Worm (Caenorhabditis elegans) whole organism, late embryonic: Measurements from ENCODE around the gene Y49A3A.3.

Experiments used
- C08G9.2 ChIP-seq: sonication (generic microtip); optimal IDR thresholded peaks from 2 replicates; lab custom pipeline; 2016; ENCODE audit warnings: mild to moderate bottlenecking, missing genetic modification characterization, moderate library complexity, missing compliant biosample characterization
- ama-1 ChIP-seq: fragments of 150-350 bp; optimal IDR thresholded peaks from 2 replicates; lab custom pipeline; 2014
- ceh-18 ChIP-seq: sonication (generic microtip); optimal IDR thresholded peaks from 2 replicates; lab custom pipeline; 2016; ENCODE audit warnings: missing genetic modification characterization, missing compliant biosample characterization
- ceh-22 ChIP-seq: sonication (generic microtip); optimal IDR thresholded peaks from 2 replicates; lab custom pipeline; 2017; ENCODE audit warnings: missing biosample characterization, missing genetic modification characterization
- ceh-31 ChIP-seq: sonication (generic microtip); optimal IDR thresholded peaks from 2 replicates; lab custom pipeline; 2016; ENCODE audit warnings: missing genetic modification characterization, missing compliant biosample characterization
- ceh-48 ChIP-seq: sonication (generic microtip); optimal IDR thresholded peaks from 2 replicates; lab custom pipeline; 2016; ENCODE audit warnings: missing genetic modification characterization, inconsistent platforms, missing compliant biosample characterization
- ceh-9 ChIP-seq: sonication (generic microtip); optimal IDR thresholded peaks from 2 replicates; lab custom pipeline; 2016; ENCODE audit warnings: mild to moderate bottlenecking, missing genetic modification characterization, inconsistent platforms, missing compliant biosample characterization
- che-1 ChIP-seq: sonication (generic microtip); optimal IDR thresholded peaks from 2 replicates; lab custom pipeline; 2016; ENCODE audit warnings: mild to moderate bottlenecking, missing genetic modification characterization, missing compliant biosample characterization
- dmd-4 ChIP-seq: sonication (generic microtip); optimal IDR thresholded peaks from 2 replicates; lab custom pipeline; 2016; ENCODE audit warnings: borderline replicate concordance, missing genetic modification characterization, missing compliant biosample characterization
- dve-1 ChIP-seq: sonication (generic microtip); optimal IDR thresholded peaks from 2 replicates; lab custom pipeline; 2017; ENCODE audit warnings: antibody characterized with exemption, mild to moderate bottlenecking, missing genetic modification characterization, missing compliant biosample characterization
- elt-4 ChIP-seq: sonication (generic microtip); optimal IDR thresholded peaks from 2 replicates; lab custom pipeline; 2016; ENCODE audit warnings: missing genetic modification characterization, missing compliant biosample characterization
- ets-4 ChIP-seq: sonication (generic microtip); optimal IDR thresholded peaks from 2 replicates; lab custom pipeline; 2016; ENCODE audit warnings: missing genetic modification characterization, missing compliant biosample characterization
- eyg-1 ChIP-seq: sonication (generic microtip); optimal IDR thresholded peaks from 2 replicates; lab custom pipeline; 2016; ENCODE audit warnings: missing genotype, missing genetic modification characterization, missing compliant biosample characterization
- fax-1 ChIP-seq: sonication (generic microtip); optimal IDR thresholded peaks from 2 replicates; lab custom pipeline; 2016; ENCODE audit warnings: missing genotype, missing genetic modification characterization, missing compliant biosample characterization
- fkh-10 ChIP-seq: fragments of 150-350 bp; optimal IDR thresholded peaks from 2 replicates; lab custom pipeline; 2014; ENCODE audit warnings: missing biosample characterization, missing genetic modification reagents, missing genetic modification characterization
- fkh-6 ChIP-seq: sonication (generic microtip); optimal IDR thresholded peaks from 2 replicates; lab custom pipeline; 2016; ENCODE audit warnings: missing genetic modification characterization, missing compliant biosample characterization
- gmeb-2 ChIP-seq: sonication (generic microtip); optimal IDR thresholded peaks from 2 replicates; lab custom pipeline; 2016; ENCODE audit warnings: missing genetic modification characterization, inconsistent platforms, missing compliant biosample characterization
- hlh-13 ChIP-seq: fragments of 200-800 bp; sonication (Bioruptor generic); optimal IDR thresholded peaks from 2 replicates; lab custom pipeline; 2018; ENCODE audit warnings: mild to moderate bottlenecking, missing genetic modification characterization, missing compliant biosample characterization
- hlh-8 ChIP-seq: sonication (generic microtip); optimal IDR thresholded peaks from 2 replicates; lab custom pipeline; 2016; ENCODE audit warnings: missing genotype, missing genetic modification characterization, missing compliant biosample characterization
- lim-6 ChIP-seq: sonication (generic microtip); optimal IDR thresholded peaks from 2 replicates; lab custom pipeline; 2016; ENCODE audit warnings: missing genetic modification characterization, missing compliant biosample characterization
- madf-2 ChIP-seq: sonication (generic microtip); optimal IDR thresholded peaks from 2 replicates; lab custom pipeline; 2017; ENCODE audit warnings: missing genetic modification characterization, missing compliant biosample characterization
- mec-3 ChIP-seq: sonication (generic microtip); optimal IDR thresholded peaks from 2 replicates; lab custom pipeline; 2016; ENCODE audit warnings: borderline replicate concordance, missing genetic modification characterization, missing compliant biosample characterization
- nfya-1 ChIP-seq: sonication (generic microtip); optimal IDR thresholded peaks from 2 replicates; lab custom pipeline; 2017; ENCODE audit warnings: missing genetic modification characterization, mild to moderate bottlenecking, missing compliant biosample characterization, antibody characterized with exemption, moderate library complexity
- nhr-11 ChIP-seq: fragments of 150-350 bp; optimal IDR thresholded peaks from 2 replicates; lab custom pipeline; 2014; ENCODE audit warnings: missing biosample characterization, missing genetic modification characterization
- nhr-232 ChIP-seq: sonication (generic microtip); optimal IDR thresholded peaks from 2 replicates; lab custom pipeline; 2016; ENCODE audit warnings: missing genetic modification characterization, missing compliant biosample characterization
- pat-9 ChIP-seq: fragments of 200-800 bp; sonication (Bioruptor generic); optimal IDR thresholded peaks from 2 replicates; lab custom pipeline; 2018; ENCODE audit warnings: mild to moderate bottlenecking, missing genetic modification characterization, moderate library complexity, missing compliant biosample characterization
- pax-1 ChIP-seq: fragments of 150-350 bp; optimal IDR thresholded peaks from 2 replicates; lab custom pipeline; 2014; ENCODE audit warnings: missing biosample characterization, missing genetic modification characterization
- pha-2 ChIP-seq: sonication (generic microtip); optimal IDR thresholded peaks from 2 replicates; lab custom pipeline; 2017; ENCODE audit warnings: mild to moderate bottlenecking, missing genetic modification characterization, missing compliant biosample characterization
- pha-4 ChIP-seq: fragments of 150-350 bp; optimal IDR thresholded peaks from 2 replicates; lab custom pipeline; 2018; ENCODE audit warnings: missing biosample characterization, missing genetic modification reagents, missing genetic modification characterization
- sox-2 ChIP-seq: fragments of 200-800 bp; sonication (Bioruptor generic); IDR thresholded peaks from 2 replicates; pipeline ENCODE4 v1.3.6; 2022; ENCODE audit warnings: missing genetic modification reagents, missing genetic modification characterization, missing compliant biosample characterization
- sox-4 ChIP-seq: sonication (generic microtip); optimal IDR thresholded peaks from 2 replicates; lab custom pipeline; 2017; ENCODE audit warnings: mild to moderate bottlenecking, missing genetic modification characterization, inconsistent platforms, missing compliant biosample characterization
- unc-3 ChIP-seq, 2 experiments: fragments of 200-800 bp in 1 of 2; sonication (Bioruptor generic) in 1 of 2; sonication (generic microtip) in 1 of 2; conservative IDR thresholded peaks in 1 of 2; optimal IDR thresholded peaks in 1 of 2; 2 replicates each; pipeline versions ENCODE4 v1.3.6 to Lab custom; 2016 to 2022; ENCODE audit warnings: missing compliant biosample characterization in 2 of 2, missing genetic modification characterization in 2 of 2, missing genetic modification reagents in 1 of 2
- unc-42 ChIP-seq: sonication (generic microtip); optimal IDR thresholded peaks from 2 replicates; lab custom pipeline; 2016; ENCODE audit warnings: missing genotype, missing genetic modification characterization, missing compliant biosample characterization
- unc-86 ChIP-seq: sonication (generic microtip); optimal IDR thresholded peaks from 2 replicates; lab custom pipeline; 2016; ENCODE audit warnings: missing genetic modification characterization, missing compliant biosample characterization
- ztf-16 ChIP-seq: sonication (generic microtip); optimal IDR thresholded peaks from 2 replicates; lab custom pipeline; 2017; ENCODE audit warnings: missing genetic modification characterization, missing compliant biosample characterization

Y49A3A.3 gene

DNA sequence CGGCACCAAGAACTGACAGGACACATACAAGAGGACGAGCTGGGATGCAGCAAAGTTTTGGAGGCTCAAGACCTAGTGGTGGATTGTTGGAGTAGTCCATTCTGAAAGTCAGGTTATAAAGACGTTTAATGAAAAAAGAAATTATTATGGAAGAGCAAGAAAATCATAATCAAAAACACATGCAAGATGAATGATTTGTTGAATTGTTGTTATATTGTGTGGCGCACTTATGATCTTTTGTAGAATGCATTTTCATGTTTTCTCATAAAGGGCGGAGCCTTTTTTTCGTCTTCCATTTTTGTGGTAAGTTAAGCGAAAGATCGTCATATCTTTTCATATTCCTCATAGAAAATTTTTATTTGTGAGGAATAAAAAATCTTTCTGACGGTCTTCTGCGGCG lies 37.7 kb upstream of the Y49A3A.3 start, which contains the start of gene F47B8.2 (continued):
- TF ChIP-seq C08G9.2 (tag; lab: Kevin White, UChicago), result no peak

DNA sequence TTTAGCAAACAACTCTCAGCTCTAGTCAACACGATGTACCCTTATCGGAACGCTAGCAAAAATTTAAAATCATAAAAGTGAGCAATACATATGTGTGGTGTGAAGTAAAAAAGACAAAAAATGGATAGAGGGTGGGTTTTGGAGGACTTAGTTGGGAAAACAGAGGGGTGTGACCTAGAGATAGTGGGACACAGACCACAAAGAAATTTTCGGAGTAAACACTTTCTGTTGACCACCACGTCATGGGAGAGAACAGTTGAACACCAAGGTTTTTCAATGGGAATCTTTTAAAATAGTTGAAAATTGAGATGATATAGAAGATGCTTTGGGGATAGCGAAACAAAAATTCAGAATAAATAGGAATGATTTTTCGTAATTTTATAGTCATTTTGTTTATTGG lies 37.0 kb upstream of the Y49A3A.3 start:
- TF ChIP-seq ceh-31 (tag; lab: Kevin White, UChicago) (no peak), ets-4 (tag; lab: Kevin White, UChicago) (no peak), fkh-10 (no peak), nhr-11 (tag; lab: Kevin White, UChicago) (no peak), unc-3 (GFP tag; conservative IDR thresholded peaks at IDR 0.05; lab: Robert Waterston, UW) (no peak), unc-3 (tag; optimal IDR thresholded peaks at IDR 0.05; lab: Kevin White, UChicago) (no peak), nhr-232 (no peak), unc-42 (tag; lab: Kevin White, UChicago) (no peak), pha-2 (no peak), che-1 (tag; lab: Kevin White, UChicago) (no peak)

ce11 chrV:14317621-14318020 lies 36.6 kb upstream of the Y49A3A.3 start:
- no peak for TF ChIP-seq nfya-1 (tag; lab: Kevin White, UChicago)
- TF ChIP-seq gmeb-2 (tag; lab: Kevin White, UChicago), result no peak
- TF ChIP-seq fax-1, result no peak
- no peak for TF ChIP-seq sox-2 (GFP tag; lab: Robert Waterston, UW)
- TF ChIP-seq sox-4, result no peak
- no peak for TF ChIP-seq ceh-22 (tag; lab: Kevin White, UChicago)
- no peak for TF ChIP-seq elt-4 (tag; lab: Kevin White, UChicago)
- TF ChIP-seq ztf-16 (tag; lab: Kevin White, UChicago), result no peak
- TF ChIP-seq ceh-18 (tag; lab: Kevin White, UChicago), result no peak
- no peak for TF ChIP-seq eyg-1 (tag; lab: Kevin White, UChicago)
- TF ChIP-seq che-1 (tag; lab: Kevin White, UChicago), result no peak
- no peak for TF ChIP-seq hlh-8 (tag; lab: Kevin White, UChicago)
- TF ChIP-seq ceh-9 (tag; lab: Kevin White, UChicago), result no peak
- TF ChIP-seq madf-2 (tag; lab: Kevin White, UChicago), result no peak
- TF ChIP-seq hlh-13 (GFP tag; lab: Kevin White, UChicago), result no peak
- TF ChIP-seq pax-1 (tag; lab: Kevin White, UChicago), result no peak
- TF ChIP-seq mec-3 (tag; lab: Kevin White, UChicago), result no peak
- TF ChIP-seq pha-4 (tag; lab: Kevin White, UChicago), result no peak

ce11 chrV:14319101-14319781 lies 35.0 kb upstream of the Y49A3A.3 start, which contains the start of gene F47B8.13:
Gene F47B8.13, minus strand, starts transcription at chrV:14319731.
- TF ChIP-seq ama-1, result no peak
- no peak for TF ChIP-seq ceh-48 (tag; lab: Kevin White, UChicago)
- TF ChIP-seq fkh-6 (tag; lab: Kevin White, UChicago), result no peak
- TF ChIP-seq dve-1 (tag; lab: Kevin White, UChicago), result no peak
- no peak for TF ChIP-seq lim-6 (tag; lab: Kevin White, UChicago)
- peak; percentile 22 for TF ChIP-seq C08G9.2 (tag; lab: Kevin White, UChicago)
- peak; percentile 76 for TF ChIP-seq mec-3 (tag; lab: Kevin White, UChicago)
- no peak for TF ChIP-seq unc-86 (tag; lab: Kevin White, UChicago)
- TF ChIP-seq pha-4 (tag; lab: Kevin White, UChicago), result no peak
- TF ChIP-seq dmd-4 (tag; lab: Kevin White, UChicago), result no peak
- TF ChIP-seq pat-9 (tag; lab: Kevin White, UChicago), result no peak
